Worm (Caenorhabditis elegans): ENCODE results near the gene hpo-8.

DNA sequence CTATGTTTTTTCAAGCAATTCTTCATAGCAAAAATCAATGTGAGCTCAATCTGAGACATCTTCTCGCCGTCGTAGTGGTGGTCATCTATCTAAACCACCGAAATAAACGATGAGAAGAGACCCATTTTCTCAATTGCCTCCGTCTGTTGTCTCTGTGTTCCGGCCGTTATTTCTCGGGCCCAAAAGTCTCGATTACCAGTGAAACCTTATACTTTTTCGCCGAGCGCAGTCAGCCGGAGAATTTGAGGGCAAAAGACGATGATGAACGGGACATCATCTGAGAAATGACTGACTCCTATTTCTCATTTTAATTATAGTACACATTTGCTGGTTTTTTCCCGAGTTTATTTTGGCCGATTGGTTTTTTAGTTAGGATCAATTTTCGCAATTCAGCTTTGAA is 36.7 kb downstream of the hpo-8 start:
- TF ChIP-seq lin-15B (tag; optimal IDR thresholded peaks at IDR 0.05) (no peak), zag-1 (tag; optimal IDR thresholded peaks at IDR 0.05) (no peak)

Measured in whole organism, L4 larva.